Worm (Caenorhabditis elegans): ENCODE data around the gene C10E2.2.

DNA sequence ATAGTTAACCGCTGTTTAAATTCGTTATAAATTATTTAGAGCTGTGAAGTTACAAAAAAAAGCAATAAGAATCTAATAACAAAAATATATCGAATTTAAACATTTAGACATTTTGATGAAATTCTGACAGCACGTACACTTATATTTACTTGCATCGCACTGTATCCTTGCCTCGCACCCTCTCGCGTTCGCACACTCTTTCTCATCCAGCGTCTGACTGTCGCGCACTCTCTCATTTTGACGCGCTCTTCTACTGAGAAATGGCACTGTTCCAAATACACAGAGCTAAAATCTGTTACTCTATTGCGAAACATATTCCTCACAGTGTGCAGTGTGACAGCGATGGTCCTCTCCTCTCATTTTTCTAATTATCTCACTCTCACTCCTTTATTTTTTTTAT, 41.0 kb upstream of the C10E2.2 start:
- TF ChIP-seq nfya-1 (tag; optimal IDR thresholded peaks at IDR 0.05; ENCODE audit: insufficient read depth) (peak; percentile 32), fos-1 (tag; optimal IDR thresholded peaks at IDR 0.05) (no peak), ceh-28 (tag; optimal IDR thresholded peaks at IDR 0.05) (peak; percentile 9), tbx-2 (tag; optimal IDR thresholded peaks at IDR 0.05) (no peak), elt-3 (tag; optimal IDR thresholded peaks at IDR 0.05) (no peak), nhr-237 (tag; optimal IDR thresholded peaks at IDR 0.05) (no peak), nhr-23 (tag; optimal IDR thresholded peaks at IDR 0.05) (no peak), snpc-4 (tag; optimal IDR thresholded peaks at IDR 0.05) (no peak), fkh-2 (tag; optimal IDR thresholded peaks at IDR 0.05) (no peak)
